Worm (Caenorhabditis elegans): ENCODE results near the gene W01C8.1.

- no peak for TF ChIP-seq klf-2 (GFP tag; conservative IDR thresholded peaks at IDR 0.05)
- TF ChIP-seq tab-1 (GFP tag; IDR thresholded peaks at IDR 0.05): no peak
- no peak for TF ChIP-seq med-1 (GFP tag; optimal IDR thresholded peaks at IDR 0.05; ENCODE audit: insufficient read depth)
- TF ChIP-seq flt-1 (GFP tag; IDR thresholded peaks at IDR 0.05): no peak
Measured at ce11 chrX:5720124-5720523, 27.9 kb downstream of the W01C8.1 start, which contains the start of gene C41G11.1.
